Fruit fly (Drosophila melanogaster) whole organism, pupa: ENCODE data around the gene CG17378.

Experiments used
- CG12605 ChIP-seq: fragments of 200-800 bp; sonication (Bioruptor generic); IDR thresholded peaks from 2 replicates; pipeline ENCODE4 v1.3.6; 2022; ENCODE audit warnings: missing biosample characterization, missing genetic modification characterization
- CG15710 ChIP-seq: fragments of 200-800 bp; sonication (Bioruptor generic); optimal IDR thresholded peaks from 2 replicates; lab custom pipeline; 2018; ENCODE audit warnings: missing biosample characterization, mild to moderate bottlenecking, missing genetic modification characterization, moderate library complexity
- CG17806 ChIP-seq: fragments of 200-800 bp; sonication (Bioruptor generic); optimal IDR thresholded peaks from 2 replicates; lab custom pipeline; 2018; ENCODE audit warnings: missing biosample characterization, mild to moderate bottlenecking, missing genetic modification characterization, moderate library complexity
- CG32121 ChIP-seq: fragments of 200-800 bp; sonication (Bioruptor generic); IDR thresholded peaks from 2 replicates; pipeline ENCODE4 v1.3.6; 2022; ENCODE audit warnings: missing biosample characterization, missing genetic modification characterization
- CG9948 ChIP-seq: fragments of 200-800 bp; sonication (Bioruptor generic); optimal IDR thresholded peaks from 2 replicates; lab custom pipeline; 2018; ENCODE audit warnings: missing biosample characterization, mild to moderate bottlenecking, missing genetic modification characterization, moderate library complexity
- EcR ChIP-seq: fragments of 200-800 bp; sonication (Bioruptor generic); optimal IDR thresholded peaks from 3 replicates; lab custom pipeline; 2019; ENCODE audit warnings: missing biosample characterization, missing genetic modification characterization, mild to moderate bottlenecking, moderate library complexity, missing genetic modification reagents
- Snoo ChIP-seq: fragments of 200-800 bp; sonication (Bioruptor generic); optimal IDR thresholded peaks from 3 replicates; lab custom pipeline; 2017; ENCODE audit warnings: missing biosample characterization, mild to moderate bottlenecking, missing genetic modification characterization, inconsistent platforms
- fd96Ca ChIP-seq: fragments of 200-800 bp; sonication (Bioruptor generic); IDR thresholded peaks from 3 replicates; pipeline ENCODE4 v1.3.6; 2022; ENCODE audit warnings: missing biosample characterization, missing genetic modification characterization

DNA sequence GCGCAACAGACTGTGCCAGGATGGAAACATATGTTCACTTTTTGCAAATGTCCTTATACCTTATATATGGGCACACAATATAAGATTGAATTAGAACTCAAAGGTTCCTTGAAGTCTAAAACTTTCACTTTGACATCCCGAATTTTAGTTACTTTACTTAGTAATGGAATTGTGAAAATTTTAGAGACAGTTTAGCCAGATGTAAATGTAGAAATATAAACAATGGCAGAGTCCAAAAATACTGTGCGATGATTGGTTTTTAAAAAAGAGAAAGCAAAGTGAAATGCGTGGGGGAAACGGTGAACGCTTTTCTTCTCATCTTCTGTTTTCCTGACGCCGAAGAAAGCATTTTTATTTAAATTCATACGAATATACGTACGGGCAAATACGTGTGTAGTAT is 26.0 kb upstream of the CG17378 start, which contains the start of gene CG44271:
- no peak for TF ChIP-seq CG15710 (tag; lab: Kevin White, UChicago)
- TF ChIP-seq fd96Ca (GFP tag; lab: Robert Waterston, UW): no peak
- no peak for TF ChIP-seq CG12605
- no peak for TF ChIP-seq Snoo
- no peak for TF ChIP-seq CG9948 (tag; lab: Kevin White, UChicago)
- no peak for TF ChIP-seq EcR
- TF ChIP-seq CG32121 (GFP tag; lab: Robert Waterston, UW): no peak
- no peak for TF ChIP-seq CG17806 (tag; lab: Kevin White, UChicago)
